Worm (Caenorhabditis elegans): ENCODE results near the gene R09A8.9.

DNA sequence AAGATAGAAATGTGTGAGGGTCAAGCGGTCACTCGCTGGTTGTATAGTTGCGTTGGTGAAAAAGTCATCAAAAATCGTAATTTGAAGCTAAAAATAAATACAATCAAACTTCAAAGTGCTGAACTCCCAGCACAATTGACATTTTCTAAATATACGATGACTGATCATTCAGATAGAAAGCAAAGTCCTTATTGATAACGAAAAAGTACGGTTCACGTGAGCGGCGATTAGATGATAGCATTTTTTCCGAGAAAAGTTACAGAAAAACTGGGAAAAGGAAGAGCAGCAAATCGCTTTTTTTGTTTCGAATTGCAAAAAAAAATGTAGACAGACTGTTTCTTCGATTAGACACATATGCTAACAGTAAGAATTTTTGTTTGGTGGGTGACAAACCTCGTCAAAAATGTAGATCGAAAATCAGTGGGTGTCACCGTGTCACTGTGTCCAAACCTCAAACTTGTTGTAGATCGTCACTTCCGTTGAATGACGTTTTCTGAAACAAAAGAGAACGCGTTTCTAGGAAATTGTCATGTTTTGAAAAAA lies 30.2 kb downstream of the R09A8.9 start, which contains the start of gene ivns-1:
- TF ChIP-seq flt-1 (GFP tag; IDR thresholded peaks at IDR 0.05) (no peak), med-1 (GFP tag; optimal IDR thresholded peaks at IDR 0.05; ENCODE audit: insufficient read depth) (no peak)

All from whole organism, midembryonic.